Worm (Caenorhabditis elegans) whole organism, L2 larva: ENCODE results near the gene twf-2.
A peak's percentile ranks its signal among the peaks of the same experiment; 100 is the strongest.

Experiments used
- C34F6.9 ChIP-seq: fragments of 150-350 bp; optimal IDR thresholded peaks from 2 replicates; lab custom pipeline; 2014; ENCODE audit warnings: missing biosample characterization, missing genetic modification characterization
- F13H6.1 ChIP-seq: sonication (generic microtip); optimal IDR thresholded peaks from 2 replicates; lab custom pipeline; 2016; ENCODE audit warnings: missing genetic modification characterization, missing compliant biosample characterization
- R02D3.7 ChIP-seq: fragments of 150-350 bp; optimal IDR thresholded peaks from 2 replicates; lab custom pipeline; 2014; ENCODE audit warnings: missing biosample characterization, missing genetic modification characterization
- Y55F3AM.14 ChIP-seq: fragments of 200-800 bp; sonication (Bioruptor generic); optimal IDR thresholded peaks from 2 replicates; lab custom pipeline; 2018; ENCODE audit warnings: mild to moderate bottlenecking, missing genetic modification characterization, missing compliant biosample characterization
- ZK546.5 ChIP-seq: sonication (generic microtip); optimal IDR thresholded peaks from 2 replicates; lab custom pipeline; 2017; ENCODE audit warnings: missing biosample characterization, missing genetic modification characterization
- alr-1 ChIP-seq: fragments of 150-350 bp; optimal IDR thresholded peaks from 2 replicates; lab custom pipeline; 2014; ENCODE audit warnings: missing biosample characterization, missing genetic modification characterization
- aly-2 ChIP-seq: fragments of 150-350 bp; optimal IDR thresholded peaks from 2 replicates; lab custom pipeline; 2014; ENCODE audit warnings: missing biosample characterization, missing genetic modification characterization
- ama-1 ChIP-seq: fragments of 150-350 bp; optimal IDR thresholded peaks from 2 replicates; lab custom pipeline; 2018; ENCODE audit warnings: inconsistent platforms
- ceh-16 ChIP-seq: fragments of 150-350 bp; optimal IDR thresholded peaks from 2 replicates; lab custom pipeline; 2014; ENCODE audit warnings: missing biosample characterization, missing genetic modification characterization
- ceh-82 ChIP-seq: fragments of 150-350 bp; optimal IDR thresholded peaks from 2 replicates; lab custom pipeline; 2014; ENCODE audit warnings: missing biosample characterization, missing genetic modification characterization
- crh-2 ChIP-seq: sonication (generic microtip); optimal IDR thresholded peaks from 2 replicates; lab custom pipeline; 2017; ENCODE audit warnings: missing biosample characterization, missing genetic modification characterization
- dmd-4 ChIP-seq: sonication (generic microtip); optimal IDR thresholded peaks from 2 replicates; lab custom pipeline; 2017; ENCODE audit warnings: missing biosample characterization, missing genetic modification characterization
- egl-27 ChIP-seq: sonication (generic microtip); optimal IDR thresholded peaks from 3 replicates; lab custom pipeline; 2017; ENCODE audit warnings: missing biosample characterization, missing genetic modification reagents, missing genetic modification characterization
- elt-1 ChIP-seq: fragments of 150-350 bp; optimal IDR thresholded peaks from 2 replicates; lab custom pipeline; 2014; ENCODE audit warnings: missing biosample characterization, missing genetic modification characterization
- elt-3 ChIP-seq: sonication (generic microtip); optimal IDR thresholded peaks from 2 replicates; lab custom pipeline; 2017; ENCODE audit warnings: missing biosample characterization, missing genetic modification characterization
- fos-1 ChIP-seq: fragments of 150-350 bp; optimal IDR thresholded peaks from 2 replicates; lab custom pipeline; 2014; ENCODE audit warnings: missing biosample characterization, missing genetic modification characterization
- gmeb-1 ChIP-seq: fragments of 150-350 bp; optimal IDR thresholded peaks from 2 replicates; lab custom pipeline; 2014; ENCODE audit warnings: missing biosample characterization, missing genetic modification characterization
- lin-11 ChIP-seq: fragments of 150-350 bp; sonication (generic microtip); optimal IDR thresholded peaks from 2 replicates; lab custom pipeline; 2014; ENCODE audit warnings: missing biosample characterization, missing genetic modification characterization, inconsistent platforms, mixed read lengths
- lin-13 ChIP-seq: fragments of 150-350 bp; optimal IDR thresholded peaks from 2 replicates; lab custom pipeline; 2014; ENCODE audit warnings: missing biosample characterization, missing genetic modification reagents, missing genetic modification characterization
- lin-39 ChIP-seq: fragments of 150-350 bp; optimal IDR thresholded peaks from 2 replicates; lab custom pipeline; 2014; ENCODE audit warnings: missing biosample characterization, missing genetic modification reagents, missing genetic modification characterization
- lsy-2 ChIP-seq, 2 experiments: fragments of 150-350 bp in 1 of 2; sonication (generic microtip) in 1 of 2; optimal IDR thresholded peaks; 2 replicates each; lab custom pipeline; 2014 to 2017; ENCODE audit warnings: missing biosample characterization in 2 of 2, missing genetic modification characterization in 2 of 2
- mab-5 ChIP-seq: fragments of 150-350 bp; optimal IDR thresholded peaks from 2 replicates; lab custom pipeline; 2014; ENCODE audit warnings: missing biosample characterization, missing genetic modification characterization
- nhr-10 ChIP-seq: sonication (generic microtip); optimal IDR thresholded peaks from 2 replicates; lab custom pipeline; 2017; ENCODE audit warnings: missing biosample characterization, missing genetic modification characterization
- nhr-11 ChIP-seq: fragments of 150-350 bp; optimal IDR thresholded peaks from 2 replicates; lab custom pipeline; 2014; ENCODE audit warnings: missing biosample characterization, missing genetic modification characterization
- nhr-129 ChIP-seq: fragments of 150-350 bp; optimal IDR thresholded peaks from 2 replicates; lab custom pipeline; 2014; ENCODE audit warnings: missing biosample characterization, missing genetic modification characterization
- nhr-21 ChIP-seq: fragments of 150-350 bp; optimal IDR thresholded peaks from 2 replicates; lab custom pipeline; 2014; ENCODE audit warnings: missing biosample characterization, missing genetic modification characterization
- nhr-237 ChIP-seq: fragments of 150-350 bp; optimal IDR thresholded peaks from 2 replicates; lab custom pipeline; 2014; ENCODE audit warnings: missing biosample characterization, missing genetic modification characterization
- nhr-25 ChIP-seq: fragments of 150-350 bp; sonication (generic microtip); optimal IDR thresholded peaks from 3 replicates; lab custom pipeline; 2014; ENCODE audit warnings: missing biosample characterization, missing genetic modification characterization
- nhr-6 ChIP-seq: fragments of 150-350 bp; optimal IDR thresholded peaks from 2 replicates; lab custom pipeline; 2014; ENCODE audit warnings: missing biosample characterization, missing genetic modification characterization
- nhr-77 ChIP-seq: fragments of 150-350 bp; optimal IDR thresholded peaks from 2 replicates; lab custom pipeline; 2014; ENCODE audit warnings: missing biosample characterization, missing genetic modification characterization
- peb-1 ChIP-seq: fragments of 150-350 bp; optimal IDR thresholded peaks from 2 replicates; lab custom pipeline; 2014; ENCODE audit warnings: missing biosample characterization, missing genetic modification characterization
- skn-1 ChIP-seq: sonication (generic microtip); optimal IDR thresholded peaks from 2 replicates; lab custom pipeline; 2017; ENCODE audit warnings: missing biosample characterization, missing genetic modification characterization
- sma-3 ChIP-seq: sonication (generic microtip); optimal IDR thresholded peaks from 2 replicates; lab custom pipeline; 2016; ENCODE audit warnings: missing genetic modification reagents, missing genetic modification characterization, missing compliant biosample characterization
- sma-9 ChIP-seq, 2 experiments: fragments of 150-350 bp in 1 of 2; sonication (generic microtip) in 1 of 2; optimal IDR thresholded peaks; 2 replicates each; lab custom pipeline; 2014 to 2016; ENCODE audit warnings: missing genetic modification characterization in 2 of 2, mild to moderate bottlenecking in 1 of 2, missing biosample characterization in 1 of 2, missing compliant biosample characterization in 1 of 2, missing genetic modification reagents in 1 of 2, moderate library complexity in 1 of 2
- unc-39 ChIP-seq: fragments of 150-350 bp; optimal IDR thresholded peaks from 2 replicates; lab custom pipeline; 2014; ENCODE audit warnings: missing biosample characterization, missing genetic modification characterization
- unc-55 ChIP-seq: fragments of 150-350 bp; sonication (generic microtip); optimal IDR thresholded peaks from 3 replicates; lab custom pipeline; 2014; ENCODE audit warnings: missing biosample characterization, missing genetic modification reagents, missing genetic modification characterization
- zag-1 ChIP-seq: fragments of 150-350 bp; optimal IDR thresholded peaks from 2 replicates; lab custom pipeline; 2014; ENCODE audit warnings: missing biosample characterization, missing genetic modification characterization
- ztf-1 ChIP-seq: fragments of 200-800 bp; sonication (Bioruptor generic); conservative IDR thresholded peaks from 2 replicates; pipeline ENCODE4 v1.3.6; 2022; ENCODE audit warnings: missing genetic modification characterization, missing compliant biosample characterization
- ztf-4 ChIP-seq: fragments of 150-350 bp; optimal IDR thresholded peaks from 2 replicates; lab custom pipeline; 2014; ENCODE audit warnings: missing biosample characterization, missing genetic modification characterization

twf-2 gene

DNA sequence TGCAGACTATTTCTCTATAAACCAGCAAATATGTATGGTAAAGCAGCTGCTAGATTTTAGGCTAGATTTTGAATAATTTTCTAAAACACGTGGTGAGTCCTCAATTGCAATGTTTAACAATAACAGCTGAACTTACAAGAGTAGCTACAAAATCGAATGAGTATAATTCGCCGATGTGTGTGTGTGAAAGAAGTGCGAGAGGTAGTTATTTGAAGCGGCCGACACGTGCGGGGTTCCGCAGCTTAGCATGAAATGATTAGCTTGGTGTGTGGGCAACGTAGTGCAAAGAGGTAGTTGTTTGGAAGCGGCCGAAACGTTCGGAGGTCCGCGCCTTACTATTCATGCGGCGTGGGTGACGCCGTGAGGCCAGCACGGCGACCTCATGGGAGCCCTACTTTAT is 22.8 kb downstream of the twf-2 start:
- TF ChIP-seq crh-2 (tag; lab: Kevin White, UChicago) (no peak), nhr-129 (no peak), skn-1 (no peak), ZK546.5 (tag; lab: Kevin White, UChicago) (no peak), Y55F3AM.14 (GFP tag; lab: Kevin White, UChicago) (no peak), ceh-82 (tag; lab: Kevin White, UChicago) (no peak), elt-3 (no peak), ztf-1 (GFP tag; lab: Robert Waterston, UW) (no peak), dmd-4 (no peak), ztf-4 (tag; lab: Kevin White, UChicago) (no peak), fos-1 (tag; lab: Kevin White, UChicago) (no peak), ceh-16 (tag; lab: Kevin White, UChicago) (no peak), lin-13 (no peak), nhr-11 (no peak), F13H6.1 (tag; lab: Kevin White, UChicago) (no peak), gmeb-1 (no peak), unc-39 (tag; lab: Kevin White, UChicago) (no peak), lin-11 (no peak), nhr-10 (no peak)

DNA sequence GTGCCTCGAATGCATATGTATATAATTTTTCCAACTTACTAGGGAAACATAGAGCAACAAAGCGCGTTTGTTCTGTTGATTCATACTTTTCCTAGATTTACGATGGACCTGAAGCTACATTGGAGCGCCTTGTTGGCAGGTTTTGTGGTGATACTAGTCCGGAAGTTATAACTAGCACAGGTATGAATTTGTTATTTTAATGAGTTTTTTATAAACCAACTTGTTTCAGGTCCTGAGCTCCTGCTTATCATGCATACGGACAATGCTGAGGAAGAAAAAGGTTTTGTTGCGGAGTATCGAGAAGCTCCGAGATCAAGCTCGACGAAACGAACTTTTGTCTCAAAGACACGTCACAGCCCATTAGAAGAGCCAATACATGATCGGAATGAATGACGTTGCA is 24.8 kb downstream of the twf-2 start, which contains the start of gene F38E9.1:
TSS of gene F38E9.1 (plus strand) at position 301 of the 400 bp plus-strand sequence.
- TF ChIP-seq aly-2 (tag; lab: Kevin White, UChicago) (no peak), lsy-2 (tag; optimal IDR thresholded peaks at IDR 0.05; lab: Kevin White, UChicago) (no peak), sma-3 (GFP tag; lab: Kevin White, UChicago) (no peak), dmd-4 (no peak), zag-1 (tag; lab: Kevin White, UChicago) (no peak), ztf-1 (GFP tag; lab: Robert Waterston, UW) (no peak), fos-1 (tag; lab: Kevin White, UChicago) (no peak), mab-5 (tag; lab: Kevin White, UChicago) (no peak), C34F6.9 (tag; lab: Kevin White, UChicago) (no peak), nhr-129 (no peak), R02D3.7 (tag; lab: Kevin White, UChicago) (no peak), nhr-6 (tag; lab: Kevin White, UChicago) (no peak), nhr-11 (no peak), nhr-21 (tag; lab: Kevin White, UChicago) (no peak), F13H6.1 (tag; lab: Kevin White, UChicago) (no peak), lin-39 (no peak), ZK546.5 (tag; lab: Kevin White, UChicago) (no peak), crh-2 (tag; lab: Kevin White, UChicago) (no peak), skn-1 (no peak)

DNA sequence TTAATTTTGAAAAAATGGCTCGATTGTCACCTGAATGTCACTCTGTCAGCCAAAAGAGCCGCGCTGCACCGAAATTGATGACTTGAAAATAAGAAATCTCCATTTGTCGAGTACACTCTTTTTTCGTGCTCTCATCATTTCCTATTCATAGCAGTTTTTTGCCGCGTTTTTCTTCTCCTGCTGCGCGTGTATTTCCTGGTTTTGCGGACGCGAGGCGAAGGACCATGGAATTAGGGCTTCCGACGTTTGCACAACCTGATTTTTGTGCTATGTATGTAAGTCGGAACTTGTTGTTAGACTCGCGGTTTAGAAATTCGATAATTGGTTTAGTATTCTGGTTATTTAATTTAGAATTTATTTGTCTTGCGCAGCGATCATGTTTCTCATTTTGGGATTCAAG is 34.2 kb downstream of the twf-2 start:
- TF ChIP-seq unc-55 (GFP tag; lab: Kevin White, UChicago) (peak; percentile 19), dmd-4 (no peak), sma-9 (GFP tag; optimal IDR thresholded peaks at IDR 0.05; lab: Kevin White, UChicago) (peak; percentile 13), sma-9 (tag; optimal IDR thresholded peaks at IDR 0.05; lab: Kevin White, UChicago) (no peak)

DNA sequence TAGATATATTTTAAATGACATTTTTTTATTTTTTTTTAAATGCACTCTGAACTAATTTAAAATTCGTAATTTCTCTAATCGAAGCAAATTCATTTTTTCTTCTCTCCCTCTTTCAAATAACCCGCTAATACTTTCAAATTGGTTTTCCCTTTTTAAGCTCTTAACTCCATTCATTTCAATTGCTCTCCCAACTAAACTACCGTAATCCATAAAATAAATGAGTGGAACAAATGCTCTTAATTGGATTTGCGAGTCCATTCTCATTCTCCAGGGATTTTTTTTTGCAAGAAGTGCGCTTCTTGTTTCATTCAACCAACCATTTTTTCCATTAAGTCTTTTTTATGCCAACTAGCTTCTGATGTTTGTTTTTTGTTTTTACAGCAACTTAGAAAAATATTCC is 35.0 kb downstream of the twf-2 start:
- TF ChIP-seq ztf-4 (tag; lab: Kevin White, UChicago) (no peak), ZK546.5 (tag; lab: Kevin White, UChicago) (no peak), nhr-21 (tag; lab: Kevin White, UChicago) (no peak), lsy-2 (tag; optimal IDR thresholded peaks at IDR 0.05; lab: Kevin White, UChicago) (peak in 1 of 2 experiments; percentile 49), egl-27 (tag; lab: Kevin White, UChicago) (no peak), nhr-11 (no peak)
- TF ChIP-seq, all 48 proteins: peak for 1

DNA sequence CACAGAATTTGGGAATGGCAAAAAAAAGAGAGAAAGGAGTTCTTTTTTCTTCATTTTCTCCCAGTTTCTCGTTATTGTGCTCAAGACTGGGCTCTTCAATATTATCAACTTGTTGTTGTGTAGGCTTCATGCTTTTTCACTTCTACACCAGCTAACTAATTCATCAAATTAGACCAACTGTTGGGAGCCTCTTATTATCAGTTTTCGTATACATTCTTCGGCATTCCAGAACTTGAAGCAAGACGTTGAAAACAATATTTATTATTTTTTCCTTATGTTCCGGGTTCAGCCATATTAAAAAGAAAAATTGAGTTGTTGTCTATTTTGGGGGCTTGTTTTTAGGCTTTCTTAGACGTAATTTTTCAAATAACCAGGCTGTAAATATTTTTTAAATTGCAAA is 36.9 kb downstream of the twf-2 start:
- TF ChIP-seq ceh-82 (tag; lab: Kevin White, UChicago) (no peak), egl-27 (tag; lab: Kevin White, UChicago) (no peak), ama-1 (lab: Kevin White, UChicago) (no peak), nhr-21 (tag; lab: Kevin White, UChicago) (no peak), nhr-11 (no peak), zag-1 (tag; lab: Kevin White, UChicago) (no peak), mab-5 (tag; lab: Kevin White, UChicago) (no peak), peb-1 (tag; lab: Kevin White, UChicago) (no peak), elt-1 (tag; lab: Kevin White, UChicago) (no peak), aly-2 (tag; lab: Kevin White, UChicago) (no peak), nhr-77 (tag; lab: Kevin White, UChicago) (no peak), nhr-25 (tag; lab: Kevin White, UChicago) (no peak), lin-39 (no peak), gmeb-1 (no peak), dmd-4 (no peak), nhr-237 (tag; lab: Kevin White, UChicago) (no peak), fos-1 (tag; lab: Kevin White, UChicago) (no peak), alr-1 (tag; lab: Kevin White, UChicago) (no peak), F13H6.1 (tag; lab: Kevin White, UChicago) (no peak)
